Worm (Caenorhabditis elegans) whole organism, L4/young adult: ENCODE results near the gene Y49F6A.5.

Experiments
- W03F9.2 ChIP-seq: fragments of 150-350 bp; optimal IDR thresholded peaks from 2 replicates; lab custom pipeline; 2014; ENCODE audit warnings: missing biosample characterization, missing genetic modification characterization
- dao-5 ChIP-seq: sonication (generic microtip); optimal IDR thresholded peaks from 2 replicates; lab custom pipeline; 2016; ENCODE audit warnings: missing genotype, missing genetic modification characterization, moderate library complexity, missing compliant biosample characterization
- him-1 ChIP-seq: sonication (generic microtip); optimal IDR thresholded peaks from 2 replicates; lab custom pipeline; 2016; ENCODE audit warnings: missing genotype, missing genetic modification reagents, missing genetic modification characterization, missing compliant biosample characterization

- TF ChIP-seq him-1 (tag; lab: Kevin White, UChicago) (no peak), dao-5 (no peak), W03F9.2 (tag; lab: Kevin White, UChicago) (no peak)
Observed at ce11 chrII:3647111-3647510, 37.4 kb upstream of the Y49F6A.5 start, which contains the start of gene fbxb-33.
